Fruit fly (Drosophila melanogaster) whole organism, embryonic: ENCODE measurements around the gene TyrRS.

ENCODE experiments used
- Adf1 ChIP-seq: fragments of 200-800 bp; sonication (Bioruptor generic); IDR thresholded peaks from 2 replicates; pipeline ENCODE4 v1.3.6; 2022; ENCODE audit warnings: missing biosample characterization, missing genetic modification characterization
- CG11093 ChIP-seq: fragments of 200-800 bp; sonication (Bioruptor generic); IDR thresholded peaks from 3 replicates; pipeline ENCODE4 v1.3.6; 2022; ENCODE audit warnings: missing biosample characterization, missing genetic modification characterization
- CG12942 ChIP-seq: fragments of 200-800 bp; sonication (Bioruptor generic); optimal IDR thresholded peaks from 3 replicates; lab custom pipeline; 2016; ENCODE audit warnings: missing biosample characterization, missing genetic modification characterization
- CG13624 ChIP-seq: fragments of 200-800 bp; sonication (Bioruptor generic); optimal IDR thresholded peaks from 2 replicates; lab custom pipeline; 2016; ENCODE audit warnings: missing biosample characterization, missing genetic modification characterization
- CG15514 ChIP-seq: fragments of 200-800 bp; sonication (Bioruptor generic); optimal IDR thresholded peaks from 3 replicates; lab custom pipeline; 2017; ENCODE audit warnings: missing biosample characterization, missing genetic modification characterization, mild to moderate bottlenecking, moderate library complexity, missing genetic modification reagents
- CG15601 ChIP-seq: fragments of 200-800 bp; sonication (Bioruptor generic); optimal IDR thresholded peaks from 3 replicates; lab custom pipeline; 2019; ENCODE audit warnings: missing biosample characterization, mild to moderate bottlenecking, missing genetic modification characterization, moderate library complexity
- CG16815 ChIP-seq: fragments of 200-800 bp; sonication (Bioruptor generic); optimal IDR thresholded peaks from 3 replicates; lab custom pipeline; 2017; ENCODE audit warnings: missing biosample characterization, mild to moderate bottlenecking, missing genetic modification characterization
- CG16863 ChIP-seq: fragments of 200-800 bp; sonication (Bioruptor generic); optimal IDR thresholded peaks from 3 replicates; lab custom pipeline; 2016; ENCODE audit warnings: missing biosample characterization, missing genetic modification characterization
- CG17359 ChIP-seq: fragments of 200-800 bp; sonication (Bioruptor generic); optimal IDR thresholded peaks from 3 replicates; lab custom pipeline; 2018; ENCODE audit warnings: missing biosample characterization, mild to moderate bottlenecking, missing genetic modification characterization, moderate library complexity
- CG1792 ChIP-seq: fragments of 200-800 bp; sonication (Bioruptor generic); optimal IDR thresholded peaks from 2 replicates; lab custom pipeline; 2016; ENCODE audit warnings: missing biosample characterization, missing genetic modification characterization
- CG18476 ChIP-seq: fragments of 200-800 bp; sonication (Bioruptor generic); optimal IDR thresholded peaks from 2 replicates; lab custom pipeline; 2016; ENCODE audit warnings: missing biosample characterization, mild to moderate bottlenecking, missing genetic modification characterization
- CG2120 ChIP-seq: fragments of 200-800 bp; sonication (Bioruptor generic); optimal IDR thresholded peaks from 3 replicates; lab custom pipeline; 2016; ENCODE audit warnings: missing biosample characterization, missing genetic modification characterization
- CG2199 ChIP-seq: fragments of 200-800 bp; sonication (Bioruptor generic); IDR thresholded peaks from 3 replicates; pipeline ENCODE4 v1.3.6; 2022; ENCODE audit warnings: missing biosample characterization, missing genetic modification characterization
- CG3281 ChIP-seq: fragments of 200-800 bp; sonication (Bioruptor generic); optimal IDR thresholded peaks from 3 replicates; lab custom pipeline; 2017; ENCODE audit warnings: missing biosample characterization, mild to moderate bottlenecking, missing genetic modification characterization
- CG3838 ChIP-seq: fragments of 200-800 bp; sonication (Bioruptor generic); optimal IDR thresholded peaks from 3 replicates; lab custom pipeline; 2016; ENCODE audit warnings: missing biosample characterization, missing genetic modification characterization
- CG4617 ChIP-seq: fragments of 200-800 bp; sonication (Bioruptor generic); optimal IDR thresholded peaks from 3 replicates; lab custom pipeline; 2016; ENCODE audit warnings: missing biosample characterization, missing genetic modification characterization, borderline replicate concordance
- CG7987 ChIP-seq: fragments of 200-800 bp; sonication (Bioruptor generic); optimal IDR thresholded peaks from 2 replicates; lab custom pipeline; 2018; ENCODE audit warnings: missing biosample characterization, mild to moderate bottlenecking, missing genetic modification characterization, moderate library complexity
- CG9876 ChIP-seq: fragments of 200-800 bp; sonication (Bioruptor generic); optimal IDR thresholded peaks from 2 replicates; lab custom pipeline; 2016; ENCODE audit warnings: missing biosample characterization, missing genetic modification characterization
- CG9932 ChIP-seq: fragments of 200-800 bp; sonication (Bioruptor generic); IDR thresholded peaks from 2 replicates; pipeline ENCODE4 v1.3.6; 2022; ENCODE audit warnings: missing biosample characterization, missing genetic modification characterization
- CTCF ChIP-seq: fragments of 200-800 bp; sonication (Bioruptor generic); optimal IDR thresholded peaks from 2 replicates; lab custom pipeline; 2017; ENCODE audit warnings: missing biosample characterization, mild to moderate bottlenecking, missing genetic modification characterization, moderate library complexity
- Deaf1 ChIP-seq: fragments of 200-800 bp; optimal IDR thresholded peaks from 3 replicates; lab custom pipeline; 2019; ENCODE audit warnings: missing biosample characterization, mild to moderate bottlenecking, missing genetic modification characterization, moderate library complexity
- HLH4C ChIP-seq: fragments of 200-800 bp; sonication (Bioruptor generic); IDR thresholded peaks from 3 replicates; pipeline ENCODE4 v1.3.6; 2022; ENCODE audit warnings: missing biosample characterization, missing genetic modification characterization; ENCODE audit not compliant: partially characterized antibody
- Lhr ChIP-seq: fragments of 200-800 bp; sonication (Bioruptor generic); optimal IDR thresholded peaks from 3 replicates; lab custom pipeline; 2017; ENCODE audit warnings: mild to moderate bottlenecking, missing biosample characterization, missing genetic modification reagents, missing genetic modification characterization
- MBD-R2 ChIP-seq: fragments of 200-800 bp; sonication (Bioruptor generic); IDR thresholded peaks from 2 replicates; pipeline ENCODE4 v1.3.6; 2022; ENCODE audit warnings: missing biosample characterization, missing genetic modification characterization
- MTF-1 ChIP-seq: fragments of 200-800 bp; sonication (Bioruptor generic); optimal IDR thresholded peaks from 2 replicates; lab custom pipeline; 2018; ENCODE audit warnings: missing biosample characterization, mild to moderate bottlenecking, missing genetic modification characterization, borderline replicate concordance
- Neu2 ChIP-seq: fragments of 200-800 bp; sonication (Bioruptor generic); optimal IDR thresholded peaks from 3 replicates; lab custom pipeline; 2016; ENCODE audit warnings: missing biosample characterization, missing genetic modification characterization, borderline replicate concordance
- Rfx ChIP-seq: fragments of 200-800 bp; sonication (Bioruptor generic); IDR thresholded peaks from 2 replicates; pipeline ENCODE4 v1.3.6; 2022; ENCODE audit warnings: missing biosample characterization, missing genetic modification characterization
- Xbp1 ChIP-seq: fragments of 200-800 bp; sonication (Bioruptor generic); optimal IDR thresholded peaks from 3 replicates; lab custom pipeline; 2016; ENCODE audit warnings: missing biosample characterization, mild to moderate bottlenecking, missing genetic modification characterization
- btn ChIP-seq: fragments of 200-800 bp; sonication (Bioruptor generic); optimal IDR thresholded peaks from 2 replicates; lab custom pipeline; 2016; ENCODE audit warnings: missing biosample characterization, missing genetic modification characterization
- caup ChIP-seq: fragments of 200-800 bp; sonication (Bioruptor generic); optimal IDR thresholded peaks from 3 replicates; lab custom pipeline; 2017; ENCODE audit warnings: missing biosample characterization, mild to moderate bottlenecking, missing genetic modification characterization, moderate library complexity; ENCODE audit not compliant: severe bottlenecking
- corto ChIP-seq: fragments of 200-800 bp; sonication (Bioruptor generic); optimal IDR thresholded peaks from 2 replicates; lab custom pipeline; 2016; ENCODE audit warnings: missing biosample characterization, mild to moderate bottlenecking, missing genetic modification characterization, moderate library complexity
- crol ChIP-seq: fragments of 200-800 bp; sonication (Bioruptor generic); IDR thresholded peaks from 2 replicates; pipeline ENCODE4 v1.3.6; 2022; ENCODE audit warnings: missing biosample characterization, missing genetic modification characterization
- dan ChIP-seq: fragments of 200-800 bp; sonication (Bioruptor generic); IDR thresholded peaks from 2 replicates; pipeline ENCODE4 v1.3.6; 2022; ENCODE audit warnings: missing biosample characterization, missing genetic modification characterization
- gem ChIP-seq: fragments of 200-800 bp; sonication (Bioruptor generic); optimal IDR thresholded peaks from 2 replicates; lab custom pipeline; 2019; ENCODE audit warnings: missing biosample characterization, mild to moderate bottlenecking, missing genetic modification characterization, moderate library complexity
- gro ChIP-seq: fragments of 200-800 bp; sonication (Bioruptor generic); optimal IDR thresholded peaks from 2 replicates; lab custom pipeline; 2016; ENCODE audit warnings: missing biosample characterization, missing genetic modification characterization
- gsb ChIP-seq: fragments of 200-800 bp; sonication (Bioruptor generic); IDR thresholded peaks from 2 replicates; pipeline ENCODE4 v1.3.6; 2022; ENCODE audit warnings: missing biosample characterization, missing genetic modification characterization
- insv ChIP-seq, 2 experiments: fragments of 200-800 bp; sonication (Bioruptor generic); optimal IDR thresholded peaks; 3 replicates each; lab custom pipeline; 2016 to 2018; ENCODE audit warnings: missing biosample characterization in 2 of 2, missing genetic modification characterization in 2 of 2
- kah ChIP-seq: fragments of 200-800 bp; sonication (Bioruptor generic); optimal IDR thresholded peaks from 2 replicates; lab custom pipeline; 2018; ENCODE audit warnings: missing biosample characterization, mild to moderate bottlenecking, missing genetic modification characterization
- mld ChIP-seq: fragments of 200-800 bp; sonication (Bioruptor generic); IDR thresholded peaks from 3 replicates; pipeline ENCODE4 v1.3.6; 2022; ENCODE audit warnings: missing biosample characterization, missing genetic modification characterization; ENCODE audit not compliant: partially characterized antibody
- ranshi ChIP-seq: fragments of 200-800 bp; sonication (Bioruptor generic); IDR thresholded peaks from 2 replicates; pipeline ENCODE4 v1.3.6; 2022; ENCODE audit warnings: missing biosample characterization, missing genetic modification characterization
- sc ChIP-seq, 3 experiments: fragments of >200 bp in 2 of 3; fragments of 200-800 bp in 1 of 3; sonication (Bioruptor generic) in 1 of 3; optimal IDR thresholded peaks; 2 replicates in 2 of 3; 3 replicates in 1 of 3; lab custom pipeline; 2017; ENCODE audit warnings: mild to moderate bottlenecking in 1 of 3, missing biosample characterization in 1 of 3, missing genetic modification characterization in 1 of 3, missing genetic modification reagents in 1 of 3
- sens ChIP-seq: fragments of 200-800 bp; sonication (Bioruptor generic); peaks from one replicate; lab custom pipeline; 2016; ENCODE audit warnings: missing biosample characterization, missing genetic modification characterization
- slou ChIP-seq: fragments of 200-800 bp; sonication (Bioruptor generic); optimal IDR thresholded peaks from 3 replicates; lab custom pipeline; 2016; ENCODE audit warnings: missing biosample characterization, missing genetic modification characterization
- sqz ChIP-seq: fragments of 200-800 bp; sonication (Bioruptor generic); optimal IDR thresholded peaks from 3 replicates; lab custom pipeline; 2018; ENCODE audit warnings: missing biosample characterization, mild to moderate bottlenecking, missing genetic modification characterization
- stc ChIP-seq: fragments of 200-800 bp; sonication (Bioruptor generic); IDR thresholded peaks from 2 replicates; pipeline ENCODE4 v1.3.6; 2022; ENCODE audit warnings: missing biosample characterization, missing genetic modification characterization
- vnd ChIP-seq: fragments of 200-800 bp; sonication (Bioruptor generic); IDR thresholded peaks from 3 replicates; pipeline ENCODE4 v1.3.6; 2022; ENCODE audit warnings: missing biosample characterization, missing genetic modification characterization; ENCODE audit not compliant: partially characterized antibody
- yki ChIP-seq: fragments of >200 bp; optimal IDR thresholded peaks from 3 replicates; lab custom pipeline; 2018
- zen ChIP-seq: fragments of 200-800 bp; sonication (Bioruptor generic); optimal IDR thresholded peaks from 3 replicates; lab custom pipeline; 2018; ENCODE audit warnings: missing biosample characterization, mild to moderate bottlenecking, missing genetic modification characterization, moderate library complexity
- zen2 ChIP-seq: fragments of 200-800 bp; sonication (Bioruptor generic); IDR thresholded peaks from 3 replicates; pipeline ENCODE4 v1.3.6; 2022; ENCODE audit warnings: missing biosample characterization, missing genetic modification characterization; ENCODE audit not compliant: partially characterized antibody

TyrRS gene

dm6 chr3L:16407815-16408608 is 11.1 kb downstream of the TyrRS start (continued):
- TF ChIP-seq CG2120 (GFP tag; lab: Kevin White, UChicago), result no peak
- TF ChIP-seq CTCF (GFP tag; lab: Kevin White, UChicago), result peak; percentile 91
- TF ChIP-seq Neu2 (GFP tag; lab: Kevin White, UChicago), result no peak
- no peak for TF ChIP-seq Xbp1 (GFP tag; lab: Kevin White, UChicago)
- 0 out of 2 replicates have a peak, but pooled peaks have one; percentile 13 for TF ChIP-seq MBD-R2
- TF ChIP-seq CG15601 (tag; lab: Kevin White, UChicago), result no peak
- TF ChIP-seq CG4617 (GFP tag; lab: Kevin White, UChicago), result no peak
- TF ChIP-seq CG3281 (GFP tag; lab: Kevin White, UChicago), result no peak
- TF ChIP-seq MTF-1 (GFP tag; lab: Kevin White, UChicago), result no peak
- no peak for TF ChIP-seq caup (GFP tag; lab: Kevin White, UChicago)
- TF ChIP-seq ranshi, result no peak
- TF ChIP-seq Adf1 (GFP tag; lab: Robert Waterston, UW), result no peak
- TF ChIP-seq gro (GFP tag; lab: Kevin White, UChicago), result no peak
- peak; percentile 84; the same call in 2 of the 3 replicates for TF ChIP-seq CG2199
- peak; percentile 25; the same call in 1 of the 2 replicates for TF ChIP-seq crol (GFP tag; lab: Robert Waterston, UW)
- no peak for TF ChIP-seq CG16815 (GFP tag; lab: Kevin White, UChicago)
- TF ChIP-seq Deaf1 (tag; lab: Kevin White, UChicago), result peak; percentile 47
- TF ChIP-seq mld (GFP tag; lab: Robert Waterston, UW), result no peak
- TF ChIP-seq CG1792 (GFP tag; lab: Kevin White, UChicago), result no peak
- TF ChIP-seq sc (optimal IDR thresholded peaks at IDR 0.05; lab: Kevin White, UChicago), result no peak
- no peak for TF ChIP-seq sc (GFP tag; optimal IDR thresholded peaks at IDR 0.05; lab: Kevin White, UChicago)
- no peak for TF ChIP-seq CG3838 (GFP tag; lab: Kevin White, UChicago)
- no peak for TF ChIP-seq kah (GFP tag; lab: Kevin White, UChicago)
- peak; percentile 60 for TF ChIP-seq yki (lab: Kevin White, UChicago)
- no peak for TF ChIP-seq vnd (GFP tag; lab: Robert Waterston, UW)
- no peak for TF ChIP-seq CG13624 (GFP tag; lab: Kevin White, UChicago)
- no peak for TF ChIP-seq CG9932 (GFP tag; lab: Robert Waterston, UW)
- no peak for TF ChIP-seq zen
- TF ChIP-seq corto (GFP tag; lab: Kevin White, UChicago), result peak; percentile 5
- no peak for TF ChIP-seq CG11093 (GFP tag; lab: Robert Waterston, UW)
- no peak for TF ChIP-seq CG15514 (GFP tag; lab: Kevin White, UChicago)
- TF ChIP-seq zen2 (GFP tag; lab: Robert Waterston, UW), result 0 out of 3 replicates have a peak, but pooled peaks have one; percentile 33
- TF ChIP-seq CG17359 (tag; lab: Kevin White, UChicago), result no peak
- TF ChIP-seq CG18476 (GFP tag; lab: Kevin White, UChicago), result no peak
- TF ChIP-seq sqz (GFP tag; lab: Kevin White, UChicago), result peak; percentile 37
- TF ChIP-seq insv (GFP tag; optimal IDR thresholded peaks at IDR 0.05; lab: Kevin White, UChicago), result peak in 1 of 2 experiments; percentile 94
- TF ChIP-seq HLH4C (GFP tag; lab: Robert Waterston, UW), result no peak
- no peak for TF ChIP-seq CG9876 (GFP tag; lab: Kevin White, UChicago)
- TF ChIP-seq gem (tag; lab: Kevin White, UChicago), result no peak
- TF ChIP-seq CG7987, result no peak
- no peak for TF ChIP-seq CG16863
- TF ChIP-seq stc, result no peak
- no peak for TF ChIP-seq btn (GFP tag; lab: Kevin White, UChicago)
- TF ChIP-seq gsb (GFP tag; lab: Robert Waterston, UW), result no peak
- TF ChIP-seq Rfx (GFP tag; lab: Robert Waterston, UW), result no peak
- TF ChIP-seq Lhr, result no peak
- TF ChIP-seq dan (GFP tag; lab: Robert Waterston, UW), result no peak
- TF ChIP-seq sens, result peak; percentile 85
- TF ChIP-seq slou, result no peak
- TF ChIP-seq CG12942 (GFP tag; lab: Kevin White, UChicago), result no peak
